Worm (Caenorhabditis elegans): ENCODE data around the gene W07G4.2.
A peak's percentile ranks its signal among the peaks of the same experiment; 100 is the strongest.

W07G4.2 gene

DNA sequence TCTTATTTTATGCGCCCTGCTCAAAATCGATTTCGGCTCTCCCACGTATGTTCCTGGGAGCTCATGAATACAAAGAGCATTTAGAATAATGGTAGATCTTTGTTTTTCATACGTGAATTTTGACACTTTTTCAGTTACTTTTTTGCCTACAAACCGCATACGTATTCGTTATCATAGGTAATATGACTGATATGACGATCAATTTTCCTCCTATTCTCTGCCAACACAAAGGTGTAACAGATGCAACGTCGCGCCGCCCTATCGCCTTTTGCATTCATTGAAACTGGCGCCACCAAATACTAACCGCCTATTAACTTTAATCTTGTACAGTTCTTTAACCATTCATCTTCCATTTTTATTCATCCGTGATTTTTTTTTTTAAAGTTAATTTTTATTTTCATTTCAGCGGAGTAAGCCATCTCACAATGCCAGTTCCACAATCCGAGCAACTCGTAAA is 11.2 kb upstream of the W07G4.2 start, which contains the start of gene W07G4.5:
TSS of gene W07G4.5 (plus strand) at position 407 of the 457 bp plus-strand sequence.
- TF ChIP-seq cey-2 (tag; optimal IDR thresholded peaks at IDR 0.05; ENCODE audit: borderline replicate concordance, insufficient read depth) (no peak), unc-62 (GFP tag; optimal IDR thresholded peaks at IDR 0.05 in 1 of 2) (peak in 1 of 2 experiments; percentile 23), unc-62 (tag; optimal IDR thresholded peaks at IDR 0.05) (no peak), pqm-1 (tag; optimal IDR thresholded peaks at IDR 0.05) (peak; percentile 70), daf-16 (GFP tag; optimal IDR thresholded peaks at IDR 0.05) (peak in 1 of 2 experiments; percentile 24), daf-16 (tag; optimal IDR thresholded peaks at IDR 0.05) (no peak), mes-2 (tag; optimal IDR thresholded peaks at IDR 0.05; ENCODE audit: poor library complexity, severe bottlenecking) (peak; percentile 29), snpc-1.2 (GFP tag; IDR thresholded peaks at IDR 0.05) (no peak), hlh-11 (tag; optimal IDR thresholded peaks at IDR 0.05) (peak; percentile 66), ceh-82 (tag; optimal IDR thresholded peaks at IDR 0.05) (no peak), mxl-3 (GFP tag; optimal IDR thresholded peaks at IDR 0.05) (peak; percentile 28), hlh-30 (tag; optimal IDR thresholded peaks at IDR 0.05; ENCODE audit: insufficient read depth) (no peak), nhr-48 (tag; optimal IDR thresholded peaks at IDR 0.05) (no peak), mdl-1 (tag; optimal IDR thresholded peaks at IDR 0.05) (peak in 1 of 2 experiments; percentile 29), nhr-28 (tag; optimal IDR thresholded peaks at IDR 0.05) (peak; percentile 83), aha-1 (tag) (peak; percentile 93), dmd-6 (GFP tag; IDR thresholded peaks at IDR 0.05) (peak; percentile 65), hif-1 (tag; optimal IDR thresholded peaks at IDR 0.05) (peak; percentile 37 to 87), dve-1 (tag; optimal IDR thresholded peaks at IDR 0.05; ENCODE audit: insufficient read depth) (peak; percentile 42), mep-1 (tag; optimal IDR thresholded peaks at IDR 0.05) (peak; percentile 42), mxl-2 (GFP tag; conservative IDR thresholded peaks at IDR 0.05) (no peak)

DNA sequence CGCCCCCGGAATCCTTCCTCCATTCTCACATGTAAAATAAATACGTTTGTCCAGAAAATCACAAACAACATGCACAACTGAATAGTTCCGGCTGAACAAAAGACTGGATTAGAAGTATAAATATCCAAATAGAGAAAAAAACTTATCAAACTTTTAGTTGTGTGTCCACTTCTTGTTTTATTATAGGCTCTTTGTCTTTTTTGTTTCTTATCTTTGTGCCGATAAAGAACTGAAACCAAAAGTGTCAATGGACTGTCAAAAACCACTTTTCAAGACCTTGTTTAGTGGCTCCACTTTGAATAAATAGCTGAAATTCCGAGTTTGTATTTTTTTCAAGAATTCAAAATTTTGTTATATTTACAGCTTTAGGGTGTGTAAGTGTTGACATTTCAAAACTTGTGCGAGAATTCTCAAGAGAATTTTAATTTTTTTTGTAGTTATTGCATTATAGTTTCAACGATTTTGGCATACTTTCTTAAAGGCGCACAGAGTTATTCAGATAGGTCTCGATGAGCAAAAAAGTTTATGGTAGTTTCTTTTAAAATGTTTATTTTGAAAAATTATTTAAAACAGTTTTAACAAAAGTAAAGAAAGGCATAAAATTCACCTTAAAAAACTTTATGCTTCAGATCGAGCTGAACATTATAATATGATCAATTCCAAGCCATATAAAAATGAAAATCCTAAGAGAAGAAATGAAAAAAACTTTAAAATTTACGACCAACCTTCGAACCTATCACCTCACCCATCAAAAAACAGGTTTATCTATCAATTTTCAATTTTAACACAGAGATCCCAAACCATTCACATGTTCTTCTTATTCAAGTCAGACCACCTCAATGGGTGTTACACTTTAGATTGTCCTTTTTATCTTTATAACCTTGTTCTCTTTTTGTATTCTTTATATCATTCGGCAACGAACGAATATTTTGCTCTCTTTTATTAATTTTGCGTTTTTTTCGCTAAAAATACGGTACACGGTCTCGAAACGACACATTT is 10.1 kb upstream of the W07G4.2 start:
- TF ChIP-seq mes-2 (tag; optimal IDR thresholded peaks at IDR 0.05; ENCODE audit: poor library complexity, severe bottlenecking) (peak; percentile 16), ctbp-1 (GFP tag; IDR thresholded peaks at IDR 0.05) (0 out of 2 replicates have a peak, but pooled peaks have one; percentile 8), daf-16 (GFP tag; optimal IDR thresholded peaks at IDR 0.05) (peak in 1 of 2 experiments; percentile 35), daf-16 (tag; optimal IDR thresholded peaks at IDR 0.05) (peak; percentile 64), lsy-2 (tag; optimal IDR thresholded peaks at IDR 0.05) (peak in 1 of 2 experiments; percentile 20), nhr-77 (tag; optimal IDR thresholded peaks at IDR 0.05) (peak; percentile 11), nhr-25 (tag; optimal IDR thresholded peaks at IDR 0.05; ENCODE audit: borderline replicate concordance, insufficient read depth) (no peak), spr-1 (tag; optimal IDR thresholded peaks at IDR 0.05) (no peak), daf-8 (GFP tag; IDR thresholded peaks at IDR 0.05) (no peak), unc-39 (tag; optimal IDR thresholded peaks at IDR 0.05) (no peak), unc-62 (GFP tag; optimal IDR thresholded peaks at IDR 0.05 in 1 of 2) (peak in 1 of 2 experiments; percentile 62), unc-62 (tag; optimal IDR thresholded peaks at IDR 0.05) (no peak), nhr-48 (tag; optimal IDR thresholded peaks at IDR 0.05) (peak; percentile 25), nhr-28 (tag; optimal IDR thresholded peaks at IDR 0.05) (peak; percentile 50), mep-1 (tag; optimal IDR thresholded peaks at IDR 0.05) (peak; percentile 50), dmd-6 (GFP tag; IDR thresholded peaks at IDR 0.05) (peak; percentile 83), D1046.2 (GFP tag; IDR thresholded peaks at IDR 0.05) (no peak), hlh-11 (tag; optimal IDR thresholded peaks at IDR 0.05) (peak; percentile 63), ZK337.2 (GFP tag; IDR thresholded peaks at IDR 0.05) (no peak), pqm-1 (tag; optimal IDR thresholded peaks at IDR 0.05) (peak; percentile 59), T26A8.4 (GFP tag; IDR thresholded peaks at IDR 0.05) (0 out of 2 replicates have a peak, but pooled peaks have one; percentile 7), tra-1 (GFP tag; IDR thresholded peaks at IDR 0.05) (peak; percentile 45; the same call in 1 of the 2 replicates), lin-38 (GFP tag; IDR thresholded peaks at IDR 0.05) (peak; percentile 6; the same call in 1 of the 2 replicates), dve-1 (tag; optimal IDR thresholded peaks at IDR 0.05; ENCODE audit: insufficient read depth) (peak; percentile 62), aha-1 (tag) (peak; percentile 72), dmd-9 (GFP tag; IDR thresholded peaks at IDR 0.05) (peak; percentile 34; the same call in 1 of the 2 replicates), nhr-11 (tag; optimal IDR thresholded peaks at IDR 0.05) (no peak), hlh-30 (tag; optimal IDR thresholded peaks at IDR 0.05; ENCODE audit: insufficient read depth) (peak; percentile 6), hif-1 (tag; optimal IDR thresholded peaks at IDR 0.05) (no peak), php-3 (GFP tag; IDR thresholded peaks at IDR 0.05) (0 out of 2 replicates have a peak, but pooled peaks have one; percentile 15)

Measured in whole organism, L4 larva.